Worm (Caenorhabditis elegans): Measurements from ENCODE around the gene spt-4.
"Not testable (repeated sequence)": the region's sequence is repeated elsewhere in the genome, so short reads cannot be mapped to it uniquely, and the experiment has no call there.

spt-4 gene

DNA sequence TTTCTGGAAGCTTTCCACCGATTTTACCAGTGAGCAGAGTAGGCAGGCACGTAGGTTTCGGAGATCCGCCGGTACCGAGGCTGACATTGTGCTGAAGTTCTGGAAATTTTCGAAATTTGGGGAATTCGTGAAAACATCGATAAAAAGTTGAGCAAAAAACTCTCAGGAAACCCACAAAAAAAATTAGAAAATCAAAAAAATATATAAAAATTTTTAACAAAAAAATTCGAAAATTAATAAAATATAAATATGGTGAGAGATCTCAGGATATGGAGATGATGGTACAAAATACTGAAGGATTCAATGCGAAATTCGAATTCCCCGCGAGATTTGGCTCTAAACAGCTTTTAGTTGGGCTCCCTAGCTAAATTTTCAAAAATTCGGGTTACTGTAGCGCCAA is at the start of gene spt-4:
Gene spt-4 (minus strand): TSS at position 101 of the 400 bp plus-strand sequence.
- TF ChIP-seq nhr-25 (tag; optimal IDR thresholded peaks at IDR 0.05), result no peak
- TF ChIP-seq ceh-82 (tag; optimal IDR thresholded peaks at IDR 0.05), result no peak
- no peak for TF ChIP-seq mab-5 (tag; optimal IDR thresholded peaks at IDR 0.05)
- no peak for TF ChIP-seq C34F6.9 (tag; optimal IDR thresholded peaks at IDR 0.05)
- no peak for TF ChIP-seq skn-1 (tag; optimal IDR thresholded peaks at IDR 0.05)
- TF ChIP-seq ZK546.5 (tag; optimal IDR thresholded peaks at IDR 0.05), result no peak
- no peak for TF ChIP-seq nhr-21 (tag; optimal IDR thresholded peaks at IDR 0.05)
- no peak for TF ChIP-seq ztf-1 (GFP tag; conservative IDR thresholded peaks at IDR 0.05)
- TF ChIP-seq fos-1 (tag; optimal IDR thresholded peaks at IDR 0.05), result no peak

ce11 chrIII:117857-118256 is 48.3 kb upstream of the spt-4 start:
- no peak for TF ChIP-seq lsy-2 (tag; optimal IDR thresholded peaks at IDR 0.05)

DNA sequence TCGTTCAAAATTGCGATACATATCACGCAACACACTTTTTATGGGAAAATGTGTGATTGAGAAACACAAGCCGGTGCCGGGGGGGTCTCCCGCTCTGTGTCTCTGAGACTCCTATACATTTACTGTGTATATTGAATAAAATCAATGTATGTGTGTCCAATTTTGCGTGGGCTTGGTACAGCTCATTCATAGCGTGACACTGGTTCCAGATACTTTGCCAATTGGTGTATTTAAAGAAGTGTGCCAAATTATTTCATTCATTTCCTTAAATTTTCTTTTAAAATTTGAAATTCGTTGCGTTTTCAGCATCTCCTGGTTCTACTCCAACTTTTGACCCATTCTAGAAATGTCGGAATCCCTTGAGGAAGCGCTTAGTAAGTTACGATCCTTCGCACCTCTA is 47.7 kb upstream of the spt-4 start, which contains the start of gene C29F9.5:
Gene C29F9.5 (plus strand): TSS at position 301 of the 400 bp plus-strand sequence.
- no peak for TF ChIP-seq elt-3 (tag; optimal IDR thresholded peaks at IDR 0.05)
- no peak for TF ChIP-seq nhr-12 (tag; optimal IDR thresholded peaks at IDR 0.05)
- no peak for TF ChIP-seq egl-27 (tag; optimal IDR thresholded peaks at IDR 0.05)
- no peak for TF ChIP-seq nhr-23 (tag; optimal IDR thresholded peaks at IDR 0.05)
- no peak for TF ChIP-seq ceh-82 (tag; optimal IDR thresholded peaks at IDR 0.05)
- no peak for TF ChIP-seq nhr-10 (tag; optimal IDR thresholded peaks at IDR 0.05)
- no peak for TF ChIP-seq aly-2 (tag; optimal IDR thresholded peaks at IDR 0.05)
- no peak for TF ChIP-seq ztf-1 (GFP tag; conservative IDR thresholded peaks at IDR 0.05)
- no peak for TF ChIP-seq gmeb-1 (tag; optimal IDR thresholded peaks at IDR 0.05)
- TF ChIP-seq mbf-1 (tag; optimal IDR thresholded peaks at IDR 0.05), result no peak
- no peak for TF ChIP-seq mdl-1 (tag; optimal IDR thresholded peaks at IDR 0.05)
- no peak for TF ChIP-seq Y55F3AM.14 (GFP tag; optimal IDR thresholded peaks at IDR 0.05)
- TF ChIP-seq ztf-4 (tag; optimal IDR thresholded peaks at IDR 0.05), result no peak
- TF ChIP-seq lin-39 (tag; optimal IDR thresholded peaks at IDR 0.05), result no peak
- TF ChIP-seq peb-1 (tag; optimal IDR thresholded peaks at IDR 0.05), result no peak
- TF ChIP-seq nhr-11 (tag; optimal IDR thresholded peaks at IDR 0.05), result no peak

DNA sequence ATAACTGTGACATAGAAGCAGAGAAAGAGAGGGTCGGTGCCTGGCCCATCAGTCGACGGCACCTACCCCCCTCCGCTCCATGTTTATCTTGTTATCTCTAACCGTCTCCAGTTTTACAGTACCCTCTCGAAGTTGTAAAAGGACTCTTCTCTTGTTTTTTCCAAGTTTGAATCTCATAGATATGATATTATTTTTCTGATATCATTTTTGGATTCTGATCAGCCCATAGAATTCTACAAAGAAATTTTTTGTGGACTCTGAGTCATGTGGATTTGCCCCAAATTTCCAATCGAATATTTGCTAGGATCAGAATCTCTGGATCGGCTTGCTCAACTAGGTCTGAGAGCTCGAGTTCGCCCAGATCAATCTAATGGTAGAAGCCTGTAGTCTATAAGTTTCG is 45.1 kb upstream of the spt-4 start, which contains the start of gene C29F9.6:
Gene C29F9.6 (plus strand): TSS at position 301 of the 400 bp plus-strand sequence.
- TF ChIP-seq unc-62 (GFP tag; optimal IDR thresholded peaks at IDR 0.05), result no peak
- no peak for TF ChIP-seq fos-1 (tag; optimal IDR thresholded peaks at IDR 0.05)
- TF ChIP-seq nhr-12 (tag; optimal IDR thresholded peaks at IDR 0.05), result no peak
- no peak for TF ChIP-seq ztf-11 (tag; optimal IDR thresholded peaks at IDR 0.05)
- TF ChIP-seq C34F6.9 (tag; optimal IDR thresholded peaks at IDR 0.05), result no peak
- TF ChIP-seq nhr-129 (tag; optimal IDR thresholded peaks at IDR 0.05), result no peak
- TF ChIP-seq mab-5 (tag; optimal IDR thresholded peaks at IDR 0.05), result no peak
- no peak for TF ChIP-seq ZK546.5 (tag; optimal IDR thresholded peaks at IDR 0.05)
- no peak for TF ChIP-seq snpc-4 (tag; optimal IDR thresholded peaks at IDR 0.05)

- not testable (repeated sequence) for TF ChIP-seq nhr-6, R02D3.7, zag-1 (tag; optimal IDR thresholded peaks at IDR 0.05)
Observed at ce11 chrIII:98822-99221, 29.3 kb upstream of the spt-4 start, which contains the start of gene C29F9.9. Gene C29F9.9 (minus strand): TSS chrIII:98922.

DNA sequence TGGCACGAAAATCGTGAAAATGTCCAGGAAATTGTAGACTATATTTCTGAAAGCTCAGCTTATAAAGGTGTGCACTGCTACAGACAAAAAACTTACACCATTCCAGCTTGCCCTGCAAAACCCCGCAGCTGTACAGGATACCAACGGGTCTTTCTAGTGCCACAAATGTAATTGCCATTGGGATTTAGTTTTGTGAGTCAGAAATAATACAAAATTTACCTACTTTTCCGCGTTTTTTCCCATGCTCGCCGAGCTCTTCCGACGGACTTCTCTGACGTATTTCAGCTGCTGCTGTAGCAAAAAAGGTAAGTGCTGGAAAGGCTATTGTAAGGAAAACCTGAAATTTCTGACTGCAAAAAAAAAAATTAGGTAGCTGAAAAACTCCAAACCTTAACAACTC is 27.5 kb upstream of the spt-4 start, which contains the start of gene C29F9.8:
Gene C29F9.8 (minus strand): TSS at position 101 of the 400 bp plus-strand sequence.
- TF ChIP-seq aly-2, nhr-11, C34F6.9 (tag; optimal IDR thresholded peaks at IDR 0.05): not testable (repeated sequence)

DNA sequence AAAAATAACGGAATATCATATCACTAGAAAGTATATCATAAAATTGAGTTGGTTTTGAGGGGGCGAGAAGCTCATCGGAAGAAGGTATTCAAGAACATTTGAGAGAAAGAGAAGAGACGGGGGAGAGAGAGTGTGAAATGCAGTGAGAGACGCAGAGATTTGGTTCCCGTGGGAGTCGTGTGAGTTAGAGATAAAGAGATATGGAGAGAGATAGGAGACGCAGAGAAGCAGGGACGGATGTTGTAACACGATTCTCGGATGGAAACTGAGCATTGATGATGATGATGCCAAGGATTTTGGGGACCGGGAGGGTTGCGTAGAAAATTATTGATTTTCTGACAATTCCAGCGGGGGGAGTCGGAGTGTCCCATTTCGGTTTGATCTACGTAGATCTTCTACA is 26.6 kb upstream of the spt-4 start:
- TF ChIP-seq peb-1 (tag; optimal IDR thresholded peaks at IDR 0.05) (no peak), unc-55 (GFP tag; optimal IDR thresholded peaks at IDR 0.05) (peak; percentile 24), lsy-2 (tag; optimal IDR thresholded peaks at IDR 0.05) (peak; percentile 20 to 54), crh-2 (tag; optimal IDR thresholded peaks at IDR 0.05) (peak; percentile 36), ama-1 (optimal IDR thresholded peaks at IDR 0.05) (no peak), blmp-1 (tag; optimal IDR thresholded peaks at IDR 0.05; ENCODE audit: insufficient read depth) (no peak), nhr-237 (tag; optimal IDR thresholded peaks at IDR 0.05) (no peak), lin-13 (GFP tag; optimal IDR thresholded peaks at IDR 0.05) (peak; percentile 16), mbf-1 (tag; optimal IDR thresholded peaks at IDR 0.05) (no peak), C34F6.9 (tag; optimal IDR thresholded peaks at IDR 0.05) (peak; percentile 20), nhr-129 (tag; optimal IDR thresholded peaks at IDR 0.05) (peak; percentile 50), alr-1 (tag; optimal IDR thresholded peaks at IDR 0.05) (no peak), sma-9 (GFP tag; optimal IDR thresholded peaks at IDR 0.05) (peak; percentile 35), sma-9 (tag; optimal IDR thresholded peaks at IDR 0.05) (no peak), F13H6.1 (tag; optimal IDR thresholded peaks at IDR 0.05) (peak; percentile 63), unc-39 (tag; optimal IDR thresholded peaks at IDR 0.05) (no peak), mab-5 (tag; optimal IDR thresholded peaks at IDR 0.05) (peak; percentile 16)
